Fruit fly (Drosophila melanogaster): ENCODE results near the gene CG9628.

DNA sequence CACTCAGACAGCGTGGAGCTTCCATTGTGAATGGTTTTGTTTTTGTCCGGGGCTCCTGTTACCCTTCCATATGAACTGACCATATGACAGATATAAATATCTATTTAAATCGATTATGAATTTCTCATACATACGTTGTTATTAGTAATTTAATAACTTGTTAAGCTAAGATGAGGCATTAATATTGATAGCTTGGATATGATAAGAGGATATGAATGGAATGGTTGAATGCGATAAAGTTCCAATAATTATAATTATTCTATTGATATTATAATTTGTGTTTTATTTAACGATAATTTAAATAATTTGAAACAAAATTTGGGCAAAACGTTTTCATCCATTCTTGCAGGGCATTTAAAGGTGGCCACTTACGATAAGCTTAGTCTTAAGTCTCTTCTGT, 12.1 kb upstream of the CG9628 start:
- TF ChIP-seq Pif1A (GFP tag; optimal IDR thresholded peaks at IDR 0.05) (peak; percentile 18), CG10348 (GFP tag; IDR thresholded peaks at IDR 0.05) (no peak), Pif1B (GFP tag; optimal IDR thresholded peaks at IDR 0.05) (peak; percentile 22), CG17806 (tag; optimal IDR thresholded peaks at IDR 0.05) (peak; percentile 79), fd96Ca (GFP tag; IDR thresholded peaks at IDR 0.05) (no peak), CG14655 (GFP tag; optimal IDR thresholded peaks at IDR 0.05) (peak; percentile 59), CG13204 (GFP tag; optimal IDR thresholded peaks at IDR 0.05) (no peak), CG9948 (tag; optimal IDR thresholded peaks at IDR 0.05) (peak; percentile 77), gl (tag; optimal IDR thresholded peaks at IDR 0.05) (no peak), Snoo (tag; optimal IDR thresholded peaks at IDR 0.05) (peak; percentile 35), D1 (tag; optimal IDR thresholded peaks at IDR 0.05) (peak; percentile 22), CG12605 (GFP tag; IDR thresholded peaks at IDR 0.05) (no peak), CG32121 (GFP tag; IDR thresholded peaks at IDR 0.05) (no peak), rn (GFP tag; IDR thresholded peaks at IDR 0.05) (no peak)
